Worm (Caenorhabditis elegans) whole organism, late embryonic: ENCODE results near the gene C30G12.1.

ENCODE experiments used
- C08G9.2 ChIP-seq: sonication (generic microtip); optimal IDR thresholded peaks from 2 replicates; lab custom pipeline; 2016; ENCODE audit warnings: mild to moderate bottlenecking, missing genetic modification characterization, moderate library complexity, missing compliant biosample characterization
- nfya-1 ChIP-seq: sonication (generic microtip); optimal IDR thresholded peaks from 2 replicates; lab custom pipeline; 2017; ENCODE audit warnings: missing genetic modification characterization, mild to moderate bottlenecking, missing compliant biosample characterization, antibody characterized with exemption, moderate library complexity
- npax-4 ChIP-seq: sonication (generic microtip); optimal IDR thresholded peaks from 2 replicates; lab custom pipeline; 2016; ENCODE audit warnings: missing genetic modification characterization, missing compliant biosample characterization

DNA sequence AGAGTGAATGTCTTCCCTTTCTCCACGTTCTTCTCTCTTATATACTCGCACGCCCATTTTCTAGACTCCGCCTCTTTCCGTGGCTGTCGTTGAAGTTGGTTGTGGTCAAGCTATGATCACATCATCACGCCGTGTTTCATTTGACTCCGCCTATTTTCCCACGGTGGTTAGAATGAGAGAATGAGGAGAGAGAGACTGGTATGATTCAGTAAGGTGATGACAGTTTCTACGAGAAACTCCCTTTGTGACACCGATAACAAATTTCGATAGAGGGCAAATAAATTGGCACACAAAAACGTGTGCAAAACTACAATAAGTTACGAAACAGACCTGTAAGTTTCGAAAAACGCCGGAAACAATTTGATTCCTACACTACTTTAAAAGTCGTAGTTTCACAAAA is 18.6 kb upstream of the C30G12.1 start:
- no peak for TF ChIP-seq npax-4 (tag; lab: Kevin White, UChicago)
- TF ChIP-seq C08G9.2 (tag; lab: Kevin White, UChicago): no peak
- TF ChIP-seq nfya-1 (tag; lab: Kevin White, UChicago): no peak
